Worm (Caenorhabditis elegans) whole organism, L4/young adult: Measurements from ENCODE around the gene F44F4.3.
"Not testable (repeated sequence)": the region's sequence is repeated elsewhere in the genome, so short reads cannot be mapped to it uniquely, and the experiment has no call there.

Experiments used
- W03F9.2 ChIP-seq: fragments of 150-350 bp; optimal IDR thresholded peaks from 2 replicates; lab custom pipeline; 2014; ENCODE audit warnings: missing biosample characterization, missing genetic modification characterization
- dao-5 ChIP-seq: sonication (generic microtip); optimal IDR thresholded peaks from 2 replicates; lab custom pipeline; 2016; ENCODE audit warnings: missing genotype, missing genetic modification characterization, moderate library complexity, missing compliant biosample characterization
- him-1 ChIP-seq: sonication (generic microtip); optimal IDR thresholded peaks from 2 replicates; lab custom pipeline; 2016; ENCODE audit warnings: missing genotype, missing genetic modification reagents, missing genetic modification characterization, missing compliant biosample characterization

- not testable (repeated sequence) for TF ChIP-seq dao-5 (tag; lab: Kevin White, UChicago); him-1; W03F9.2
Measured at ce11 chrII:10922874-10923273, 37.2 kb upstream of the F44F4.3 start, which contains the start of gene Y19D2B.1.
